Fruit fly (Drosophila melanogaster) whole organism, wandering third instar larva: ENCODE results near the gene Nprl2.

ENCODE experiments used
- Myc ChIP-seq: fragments of >200 bp; optimal IDR thresholded peaks from 2 replicates; lab custom pipeline; 2017
- br ChIP-seq: fragments of 200-800 bp; sonication (Bioruptor generic); optimal IDR thresholded peaks from 2 replicates; lab custom pipeline; 2016; ENCODE audit warnings: missing biosample characterization, missing genetic modification characterization
- fru ChIP-seq: fragments of 200-800 bp; sonication (Bioruptor generic); optimal IDR thresholded peaks from 3 replicates; lab custom pipeline; 2016; ENCODE audit warnings: missing biosample characterization, mild to moderate bottlenecking, missing genetic modification characterization
- h ChIP-seq: fragments of 200-800 bp; sonication (Bioruptor generic); optimal IDR thresholded peaks from 3 replicates; lab custom pipeline; 2016; ENCODE audit warnings: missing biosample characterization, mild to moderate bottlenecking, missing genetic modification characterization
- sage ChIP-seq: fragments of 200-800 bp; sonication (Bioruptor generic); optimal IDR thresholded peaks from 2 replicates; lab custom pipeline; 2016; ENCODE audit warnings: missing biosample characterization, mild to moderate bottlenecking, missing genetic modification characterization
- usp ChIP-seq: fragments of >200 bp; optimal IDR thresholded peaks from 2 replicates; lab custom pipeline; 2017; ENCODE audit warnings: missing biosample characterization, missing genetic modification characterization

DNA sequence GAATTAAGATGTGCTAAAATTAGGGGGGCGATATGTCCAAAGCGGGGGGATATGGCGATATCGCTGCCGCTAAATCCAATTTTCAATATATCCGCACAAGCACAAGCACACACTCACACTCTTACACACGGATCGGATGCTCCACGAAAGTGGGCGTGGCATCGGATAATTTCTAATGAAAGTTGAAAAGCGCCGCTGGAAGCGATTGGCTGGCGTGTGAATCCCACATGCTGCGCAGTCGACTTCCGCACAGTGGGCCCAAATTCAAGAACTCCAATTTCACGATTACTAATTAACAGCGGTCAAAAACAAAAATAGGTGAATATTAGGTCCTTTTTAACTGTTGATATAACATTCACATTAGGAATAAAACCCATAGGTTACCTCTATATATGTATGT, 27.8 kb upstream of the Nprl2 start:
- TF ChIP-seq h (GFP tag; lab: Kevin White, UChicago) = no peak
- TF ChIP-seq usp (GFP tag; lab: Kevin White, UChicago) = no peak
- TF ChIP-seq br (GFP tag; lab: Kevin White, UChicago) = no peak
- no peak for TF ChIP-seq fru (GFP tag; lab: Kevin White, UChicago)
- TF ChIP-seq Myc = no peak
- no peak for TF ChIP-seq sage (GFP tag; lab: Kevin White, UChicago)
